Worm (Caenorhabditis elegans) whole organism, young adult: ENCODE measurements around the gene srxa-6.
A peak's percentile ranks its signal among the peaks of the same experiment; 100 is the strongest.

Source experiments
- B0035.1 ChIP-seq: sonication (generic microtip); optimal IDR thresholded peaks from 2 replicates; lab custom pipeline; 2016; ENCODE audit warnings: missing genetic modification characterization, mild to moderate bottlenecking, missing compliant biosample characterization, missing genotype, missing genetic modification reagents
- B0336.3 ChIP-seq: fragments of 200-800 bp; sonication (Bioruptor generic); IDR thresholded peaks from 2 replicates; pipeline ENCODE4 v1.3.6; 2022; ENCODE audit warnings: missing genetic modification characterization, missing compliant biosample characterization
- D2030.7 ChIP-seq: fragments of 200-800 bp; sonication (Bioruptor generic); IDR thresholded peaks from 2 replicates; pipeline ENCODE4 v1.3.6; 2022; ENCODE audit warnings: missing genetic modification reagents, missing genetic modification characterization, missing compliant biosample characterization
- F10E7.11 ChIP-seq: sonication (generic microtip); optimal IDR thresholded peaks from 2 replicates; lab custom pipeline; 2017; ENCODE audit warnings: mild to moderate bottlenecking, missing genetic modification characterization, moderate library complexity, missing compliant biosample characterization
- F22D6.2 ChIP-seq: sonication (generic microtip); optimal IDR thresholded peaks from 2 replicates; lab custom pipeline; 2016; ENCODE audit warnings: mild to moderate bottlenecking, missing genetic modification characterization, missing compliant biosample characterization
- F57A8.1 ChIP-seq: fragments of 200-800 bp; sonication (Bioruptor generic); optimal IDR thresholded peaks from 2 replicates; lab custom pipeline; 2018; ENCODE audit warnings: mild to moderate bottlenecking, missing genetic modification characterization, moderate library complexity, missing compliant biosample characterization
- K11D2.4 ChIP-seq: fragments of 200-800 bp; sonication (Bioruptor generic); IDR thresholded peaks from 2 replicates; pipeline ENCODE4 v1.3.6; 2022; ENCODE audit warnings: missing genetic modification reagents, missing genetic modification characterization, missing compliant biosample characterization
- Y53G8AR.9 ChIP-seq: fragments of 200-800 bp; sonication (Bioruptor generic); conservative IDR thresholded peaks from 2 replicates; pipeline ENCODE4 v1.3.6; 2022; ENCODE audit warnings: missing genetic modification reagents, missing genetic modification characterization, missing compliant biosample characterization
- athp-1 ChIP-seq: sonication (generic microtip); optimal IDR thresholded peaks from 2 replicates; lab custom pipeline; 2017; ENCODE audit warnings: mild to moderate bottlenecking, missing genetic modification characterization, missing compliant biosample characterization
- bed-1 ChIP-seq: fragments of 200-800 bp; sonication (Bioruptor generic); IDR thresholded peaks from 2 replicates; pipeline ENCODE4 v1.3.6; 2022; ENCODE audit warnings: missing genetic modification reagents, missing genetic modification characterization, missing compliant biosample characterization
- bed-2 ChIP-seq: fragments of 200-800 bp; sonication (Bioruptor generic); IDR thresholded peaks from 2 replicates; pipeline ENCODE4 v1.3.6; 2022; ENCODE audit warnings: missing genetic modification reagents, missing genetic modification characterization, missing compliant biosample characterization
- ccch-3 ChIP-seq: fragments of 200-800 bp; sonication (Bioruptor generic); optimal IDR thresholded peaks from 2 replicates; lab custom pipeline; 2018; ENCODE audit warnings: mild to moderate bottlenecking, missing genetic modification characterization, missing compliant biosample characterization
- cebp-1 ChIP-seq, 2 experiments: fragments of 200-800 bp in 1 of 2; sonication (Bioruptor generic) in 1 of 2; sonication (generic microtip) in 1 of 2; IDR thresholded peaks in 1 of 2; optimal IDR thresholded peaks in 1 of 2; 2 replicates each; pipeline versions ENCODE4 v1.3.6 to Lab custom; 2017 to 2022; ENCODE audit warnings: missing compliant biosample characterization in 2 of 2, missing genetic modification characterization in 2 of 2, mild to moderate bottlenecking in 1 of 2, missing genetic modification reagents in 1 of 2, moderate library complexity in 1 of 2
- cebp-2 ChIP-seq: fragments of 200-800 bp; sonication (Bioruptor generic); IDR thresholded peaks from 2 replicates; pipeline ENCODE4 v1.3.6; 2022; ENCODE audit warnings: missing genetic modification characterization, missing compliant biosample characterization
- ceh-27 ChIP-seq: fragments of 200-800 bp; sonication (Bioruptor generic); optimal IDR thresholded peaks from 2 replicates; lab custom pipeline; 2018; ENCODE audit warnings: mild to moderate bottlenecking, missing genetic modification characterization, moderate library complexity, missing compliant biosample characterization
- dpff-1 ChIP-seq: sonication (generic microtip); optimal IDR thresholded peaks from 2 replicates; lab custom pipeline; 2017; ENCODE audit warnings: mild to moderate bottlenecking, missing genetic modification characterization, missing compliant biosample characterization
- ekl-4 ChIP-seq: fragments of 200-800 bp; sonication (Bioruptor generic); IDR thresholded peaks from 2 replicates; pipeline ENCODE4 v1.3.6; 2022; ENCODE audit warnings: missing genetic modification reagents, missing genetic modification characterization, missing compliant biosample characterization
- fkh-3 ChIP-seq: sonication (generic microtip); optimal IDR thresholded peaks from 2 replicates; lab custom pipeline; 2016; ENCODE audit warnings: mild to moderate bottlenecking, missing genetic modification characterization, missing compliant biosample characterization
- hrde-1 ChIP-seq: sonication (generic microtip); optimal IDR thresholded peaks from 2 replicates; lab custom pipeline; 2016; ENCODE audit warnings: missing genetic modification characterization, mild to moderate bottlenecking, missing compliant biosample characterization, moderate library complexity, missing genotype, missing genetic modification reagents, borderline replicate concordance
- lag-1 ChIP-seq: fragments of 200-800 bp; sonication (Bioruptor generic); IDR thresholded peaks from 2 replicates; pipeline ENCODE4 v1.3.6; 2022; ENCODE audit warnings: missing genetic modification reagents, missing genetic modification characterization, missing compliant biosample characterization
- let-526 ChIP-seq: fragments of 200-800 bp; sonication (Bioruptor generic); IDR thresholded peaks from 2 replicates; pipeline ENCODE4 v1.3.6; 2022; ENCODE audit warnings: missing genetic modification reagents, missing genetic modification characterization, missing compliant biosample characterization
- lin-35 ChIP-seq, 3 experiments: fragments of 150-350 bp in 2 of 3; sonication (generic microtip) in 1 of 3; optimal IDR thresholded peaks; 2 replicates each; lab custom pipeline; 2014 to 2018; ENCODE audit warnings: missing biosample characterization in 3 of 3, missing genetic modification characterization in 3 of 3, missing genetic modification reagents in 3 of 3
- lsl-1 ChIP-seq: fragments of 200-800 bp; sonication (Bioruptor generic); optimal IDR thresholded peaks from 2 replicates; lab custom pipeline; 2018; ENCODE audit warnings: mild to moderate bottlenecking, missing genetic modification characterization, moderate library complexity, missing compliant biosample characterization
- lsy-27 ChIP-seq: sonication (generic microtip); optimal IDR thresholded peaks from 2 replicates; lab custom pipeline; 2017; ENCODE audit warnings: missing genetic modification characterization, mild to moderate bottlenecking, missing compliant biosample characterization, antibody characterized with exemption, missing genotype, borderline replicate concordance; ENCODE audit not compliant: insufficient read depth
- madf-10 ChIP-seq: sonication (generic microtip); optimal IDR thresholded peaks from 2 replicates; lab custom pipeline; 2016; ENCODE audit warnings: mild to moderate bottlenecking, missing genetic modification characterization, missing compliant biosample characterization
- madf-3 ChIP-seq: fragments of 200-800 bp; sonication (Bioruptor generic); IDR thresholded peaks from 2 replicates; pipeline ENCODE4 v1.3.6; 2022; ENCODE audit warnings: missing genetic modification reagents, missing genetic modification characterization, missing compliant biosample characterization
- madf-6 ChIP-seq: fragments of 200-800 bp; sonication (Bioruptor generic); IDR thresholded peaks from 2 replicates; pipeline ENCODE4 v1.3.6; 2022; ENCODE audit warnings: missing genetic modification reagents, missing genetic modification characterization, missing compliant biosample characterization
- madf-8 ChIP-seq: fragments of 200-800 bp; sonication (Bioruptor generic); conservative IDR thresholded peaks from 2 replicates; pipeline ENCODE4 v1.3.6; 2022; ENCODE audit warnings: missing genetic modification reagents, missing genetic modification characterization, missing compliant biosample characterization
- mcd-1 ChIP-seq: fragments of 200-800 bp; sonication (Bioruptor generic); IDR thresholded peaks from 2 replicates; pipeline ENCODE4 v1.3.6; 2022; ENCODE audit warnings: missing genetic modification reagents, missing genetic modification characterization, missing compliant biosample characterization
- mel-28 ChIP-seq: sonication (generic microtip); optimal IDR thresholded peaks from 2 replicates; lab custom pipeline; 2016; ENCODE audit warnings: borderline replicate concordance, mild to moderate bottlenecking, missing genetic modification characterization, missing compliant biosample characterization
- mxl-1 ChIP-seq: sonication (generic microtip); optimal IDR thresholded peaks from 2 replicates; lab custom pipeline; 2016; ENCODE audit warnings: missing genetic modification characterization, missing compliant biosample characterization
- nfya-1 ChIP-seq: sonication (generic microtip); optimal IDR thresholded peaks from 2 replicates; lab custom pipeline; 2017; ENCODE audit warnings: antibody characterized with exemption, missing compliant biosample characterization, missing genetic modification characterization, borderline replicate concordance; ENCODE audit not compliant: insufficient read depth
- nfya-2 ChIP-seq: fragments of 200-800 bp; sonication (Bioruptor generic); IDR thresholded peaks from 2 replicates; pipeline ENCODE4 v1.3.6; 2022; ENCODE audit warnings: missing genetic modification reagents, missing genetic modification characterization, missing compliant biosample characterization
- nhr-120 ChIP-seq: fragments of 200-800 bp; sonication (Bioruptor generic); IDR thresholded peaks from 2 replicates; pipeline ENCODE4 v1.3.6; 2022; ENCODE audit warnings: missing genetic modification characterization, missing compliant biosample characterization
- nhr-179 ChIP-seq: sonication (generic microtip); optimal IDR thresholded peaks from 2 replicates; lab custom pipeline; 2016; ENCODE audit warnings: mild to moderate bottlenecking, missing genetic modification characterization, missing compliant biosample characterization
- nhr-90 ChIP-seq: sonication (generic microtip); optimal IDR thresholded peaks from 2 replicates; lab custom pipeline; 2016; ENCODE audit warnings: missing genotype, mild to moderate bottlenecking, missing genetic modification characterization, missing compliant biosample characterization
- pha-4 ChIP-seq: fragments of 150-350 bp; sonication (generic microtip); optimal IDR thresholded peaks from 2 replicates; lab custom pipeline; 2014; ENCODE audit warnings: missing biosample characterization, missing genetic modification reagents, missing genetic modification characterization
- rpc-1 ChIP-seq, 2 experiments: fragments of 150-350 bp in 1 of 2; sonication (generic microtip) in 1 of 2; optimal IDR thresholded peaks; 2 replicates each; lab custom pipeline; 2014 to 2018; ENCODE audit warnings: missing biosample characterization in 1 of 2, missing genetic modification characterization in 1 of 2, missing genetic modification reagents in 1 of 2, missing genotype in 1 of 2
- snpc-1.1 ChIP-seq: sonication (generic microtip); optimal IDR thresholded peaks from 2 replicates; lab custom pipeline; 2017; ENCODE audit warnings: missing genetic modification characterization, mild to moderate bottlenecking, missing compliant biosample characterization, antibody characterized with exemption, moderate library complexity, missing genotype, missing genetic modification reagents; ENCODE audit not compliant: insufficient read depth
- somi-1 ChIP-seq: fragments of 200-800 bp; sonication (Bioruptor generic); optimal IDR thresholded peaks from 2 replicates; lab custom pipeline; 2018; ENCODE audit warnings: mild to moderate bottlenecking, missing genetic modification characterization, missing compliant biosample characterization
- sptf-2 ChIP-seq: fragments of 200-800 bp; sonication (Bioruptor generic); optimal IDR thresholded peaks from 2 replicates; lab custom pipeline; 2018; ENCODE audit warnings: mild to moderate bottlenecking, missing genetic modification characterization, missing compliant biosample characterization
- tbx-9 ChIP-seq: sonication (generic microtip); optimal IDR thresholded peaks from 2 replicates; lab custom pipeline; 2016; ENCODE audit warnings: borderline replicate concordance, missing genetic modification characterization, inconsistent platforms, missing compliant biosample characterization
- tlf-1 ChIP-seq: fragments of 200-800 bp; sonication (Bioruptor generic); optimal IDR thresholded peaks from 2 replicates; lab custom pipeline; 2018; ENCODE audit warnings: mild to moderate bottlenecking, missing genetic modification characterization, missing compliant biosample characterization
- zfh-2 ChIP-seq: fragments of 200-800 bp; sonication (Bioruptor generic); conservative IDR thresholded peaks from 2 replicates; pipeline ENCODE4 v1.3.6; 2022; ENCODE audit warnings: missing genetic modification reagents, missing genetic modification characterization, missing compliant biosample characterization
- ztf-18 ChIP-seq: sonication (generic microtip); optimal IDR thresholded peaks from 2 replicates; lab custom pipeline; 2016; ENCODE audit warnings: missing genotype, mild to moderate bottlenecking, missing genetic modification characterization, missing compliant biosample characterization
- ztf-22 ChIP-seq: fragments of 200-800 bp; sonication (Bioruptor generic); optimal IDR thresholded peaks from 2 replicates; lab custom pipeline; 2018; ENCODE audit warnings: mild to moderate bottlenecking, missing genetic modification characterization, moderate library complexity, missing compliant biosample characterization
- ztf-3 ChIP-seq: fragments of 200-800 bp; sonication (Bioruptor generic); optimal IDR thresholded peaks from 2 replicates; lab custom pipeline; 2018; ENCODE audit warnings: mild to moderate bottlenecking, missing genetic modification characterization, missing compliant biosample characterization

srxa-6 gene

ce11 chrV:20778257-20778697 is 43.5 kb downstream of the srxa-6 start:
- peak; percentile 19 for TF ChIP-seq fkh-3 (tag; lab: Kevin White, UChicago)
- TF ChIP-seq D2030.7 (GFP tag; lab: Robert Waterston, UW), result no peak
- TF ChIP-seq tlf-1 (GFP tag; lab: Kevin White, UChicago), result peak; percentile 79
- TF ChIP-seq hrde-1 (tag; lab: Kevin White, UChicago), result no peak
- TF ChIP-seq lag-1 (GFP tag; lab: Robert Waterston, UW), result no peak
- TF ChIP-seq cebp-2, result no peak
- TF ChIP-seq ztf-3 (GFP tag; lab: Kevin White, UChicago), result peak; percentile 11
- no peak for TF ChIP-seq rpc-1 (optimal IDR thresholded peaks at IDR 0.05; lab: Kevin White, UChicago)
- no peak for TF ChIP-seq rpc-1 (tag; optimal IDR thresholded peaks at IDR 0.05; lab: Kevin White, UChicago)
- no peak; the same call in 1 of the 2 replicates for TF ChIP-seq zfh-2 (GFP tag; lab: Robert Waterston, UW)
- no peak for TF ChIP-seq lsy-27
- TF ChIP-seq bed-2, result no peak
- peak; percentile 55 for TF ChIP-seq nhr-90 (tag; lab: Kevin White, UChicago)
- no peak for TF ChIP-seq nfya-1 (tag; lab: Kevin White, UChicago)
- TF ChIP-seq ekl-4, result peak; percentile 82
- no peak for TF ChIP-seq mxl-1
- no peak for TF ChIP-seq tbx-9
- TF ChIP-seq nfya-2 (GFP tag; lab: Robert Waterston, UW), result no peak
- TF ChIP-seq let-526, result peak; percentile 87
- TF ChIP-seq athp-1, result peak; percentile 3
- TF ChIP-seq F57A8.1 (GFP tag; lab: Kevin White, UChicago), result no peak
- TF ChIP-seq nhr-179 (tag; lab: Kevin White, UChicago), result no peak
- TF ChIP-seq pha-4 (tag; lab: Kevin White, UChicago), result no peak
- TF ChIP-seq madf-10, result peak; percentile 100
- no peak for TF ChIP-seq bed-1 (GFP tag; lab: Robert Waterston, UW)
- no peak for TF ChIP-seq snpc-1.1 (tag; lab: Kevin White, UChicago)
- TF ChIP-seq mcd-1 (GFP tag; lab: Robert Waterston, UW), result peak; percentile 78
- TF ChIP-seq ztf-22 (GFP tag; lab: Kevin White, UChicago), result peak; percentile 51
- TF ChIP-seq lin-35 (GFP tag; optimal IDR thresholded peaks at IDR 0.05; lab: Kevin White, UChicago), result peak in 1 of 3 experiments; percentile 87
- peak; percentile 93 for TF ChIP-seq somi-1 (GFP tag; lab: Kevin White, UChicago)
- no peak for TF ChIP-seq madf-8
- TF ChIP-seq ztf-18 (tag; lab: Kevin White, UChicago), result peak; percentile 53
- TF ChIP-seq B0035.1, result peak; percentile 70
- peak; percentile 98 for TF ChIP-seq ceh-27 (GFP tag; lab: Kevin White, UChicago)
- TF ChIP-seq K11D2.4 (GFP tag; lab: Robert Waterston, UW), result peak; percentile 87
- TF ChIP-seq dpff-1 (tag; lab: Kevin White, UChicago), result no peak
- peak; percentile 76; the same call in 1 of the 2 replicates for TF ChIP-seq Y53G8AR.9 (GFP tag; lab: Robert Waterston, UW)
- no peak for TF ChIP-seq madf-3 (GFP tag; lab: Robert Waterston, UW)
- no peak for TF ChIP-seq ccch-3
- no peak for TF ChIP-seq F10E7.11
- TF ChIP-seq sptf-2, result no peak
- TF ChIP-seq lsl-1 (GFP tag; lab: Kevin White, UChicago), result no peak
- TF ChIP-seq mel-28, result no peak
- peak; percentile 53 for TF ChIP-seq F22D6.2 (tag; lab: Kevin White, UChicago)
- TF ChIP-seq nhr-120 (GFP tag; lab: Robert Waterston, UW), result no peak
- 0 out of 2 replicates have a peak, but pooled peaks have one; percentile 26 for TF ChIP-seq cebp-1 (GFP tag; IDR thresholded peaks at IDR 0.05; lab: Robert Waterston, UW)
- peak; percentile 92 for TF ChIP-seq cebp-1 (tag; optimal IDR thresholded peaks at IDR 0.05; lab: Kevin White, UChicago)
- TF ChIP-seq madf-6 (GFP tag; lab: Robert Waterston, UW), result 0 out of 2 replicates have a peak, but pooled peaks have one; percentile 16
- peak; percentile 84 for TF ChIP-seq B0336.3 (GFP tag; lab: Robert Waterston, UW)
